Worm (Caenorhabditis elegans) whole organism, young adult: Measurements from ENCODE around the gene mfn-1.
A peak's percentile ranks its signal among the peaks of the same experiment; 100 is the strongest.

Experiments used
- B0019.2 ChIP-seq: fragments of 200-800 bp; sonication (Bioruptor generic); conservative IDR thresholded peaks from 2 replicates; pipeline ENCODE4 v1.3.6; 2022; ENCODE audit warnings: missing genetic modification reagents, missing genetic modification characterization, missing compliant biosample characterization
- B0035.1 ChIP-seq: sonication (generic microtip); optimal IDR thresholded peaks from 2 replicates; lab custom pipeline; 2016; ENCODE audit warnings: missing genetic modification characterization, mild to moderate bottlenecking, missing compliant biosample characterization, missing genotype, missing genetic modification reagents
- B0336.3 ChIP-seq: fragments of 200-800 bp; sonication (Bioruptor generic); IDR thresholded peaks from 2 replicates; pipeline ENCODE4 v1.3.6; 2022; ENCODE audit warnings: missing genetic modification characterization, missing compliant biosample characterization
- K12H6.12 ChIP-seq: fragments of 200-800 bp; sonication (Bioruptor generic); optimal IDR thresholded peaks from 2 replicates; lab custom pipeline; 2018; ENCODE audit warnings: mild to moderate bottlenecking, missing genetic modification characterization, missing compliant biosample characterization
- Y56A3A.18 ChIP-seq: fragments of 200-800 bp; sonication (Bioruptor generic); IDR thresholded peaks from 2 replicates; pipeline ENCODE4 v1.3.6; 2022; ENCODE audit warnings: missing genetic modification reagents, missing genetic modification characterization, missing compliant biosample characterization
- Y67H2A.10 ChIP-seq: fragments of 200-800 bp; sonication (Bioruptor generic); conservative IDR thresholded peaks from 2 replicates; pipeline ENCODE4 v1.3.6; 2022; ENCODE audit warnings: missing genetic modification reagents, missing genetic modification characterization, missing compliant biosample characterization
- ZK185.1 ChIP-seq: sonication (generic microtip); optimal IDR thresholded peaks from 2 replicates; lab custom pipeline; 2016; ENCODE audit warnings: mild to moderate bottlenecking, missing genetic modification characterization, missing compliant biosample characterization; ENCODE audit not compliant: poor library complexity, severe bottlenecking
- atf-7 ChIP-seq: sonication (generic microtip); optimal IDR thresholded peaks from 2 replicates; lab custom pipeline; 2017; ENCODE audit warnings: mild to moderate bottlenecking, missing genetic modification characterization, missing compliant biosample characterization
- athp-1 ChIP-seq: sonication (generic microtip); optimal IDR thresholded peaks from 2 replicates; lab custom pipeline; 2017; ENCODE audit warnings: mild to moderate bottlenecking, missing genetic modification characterization, missing compliant biosample characterization
- attf-5 ChIP-seq: fragments of 200-800 bp; sonication (Bioruptor generic); optimal IDR thresholded peaks from 2 replicates; lab custom pipeline; 2018; ENCODE audit warnings: mild to moderate bottlenecking, missing genetic modification characterization, missing compliant biosample characterization
- bed-2 ChIP-seq: fragments of 200-800 bp; sonication (Bioruptor generic); IDR thresholded peaks from 2 replicates; pipeline ENCODE4 v1.3.6; 2022; ENCODE audit warnings: missing genetic modification reagents, missing genetic modification characterization, missing compliant biosample characterization
- cebp-1 ChIP-seq, 2 experiments: fragments of 200-800 bp in 1 of 2; sonication (Bioruptor generic) in 1 of 2; sonication (generic microtip) in 1 of 2; IDR thresholded peaks in 1 of 2; optimal IDR thresholded peaks in 1 of 2; 2 replicates each; pipeline versions ENCODE4 v1.3.6 to Lab custom; 2017 to 2022; ENCODE audit warnings: missing compliant biosample characterization in 2 of 2, missing genetic modification characterization in 2 of 2, mild to moderate bottlenecking in 1 of 2, missing genetic modification reagents in 1 of 2, moderate library complexity in 1 of 2
- chd-7 ChIP-seq: sonication (generic microtip); optimal IDR thresholded peaks from 2 replicates; lab custom pipeline; 2016; ENCODE audit warnings: mild to moderate bottlenecking, missing genetic modification characterization, moderate library complexity, missing compliant biosample characterization
- dox-1 ChIP-seq: fragments of 200-800 bp; sonication (Bioruptor generic); IDR thresholded peaks from 2 replicates; pipeline ENCODE4 v1.3.6; 2022; ENCODE audit warnings: missing genetic modification reagents, missing genetic modification characterization, missing compliant biosample characterization
- dpl-1 ChIP-seq: fragments of 150-350 bp; optimal IDR thresholded peaks from 2 replicates; lab custom pipeline; 2014; ENCODE audit warnings: missing biosample characterization, missing genetic modification reagents, missing genetic modification characterization
- ets-4 ChIP-seq: fragments of 200-800 bp; sonication (Bioruptor generic); optimal IDR thresholded peaks from 2 replicates; lab custom pipeline; 2018; ENCODE audit warnings: mild to moderate bottlenecking, missing genetic modification characterization, missing compliant biosample characterization
- hlh-26 ChIP-seq: fragments of 200-800 bp; sonication (Bioruptor generic); conservative IDR thresholded peaks from 2 replicates; pipeline ENCODE4 v1.3.6; 2022; ENCODE audit warnings: missing genetic modification reagents, missing genetic modification characterization, missing compliant biosample characterization
- hmg-1.2 ChIP-seq: fragments of 200-800 bp; sonication (Bioruptor generic); IDR thresholded peaks from 2 replicates; pipeline ENCODE4 v1.3.6; 2022; ENCODE audit warnings: missing genetic modification reagents, missing genetic modification characterization, missing compliant biosample characterization
- lin-26 ChIP-seq: fragments of 200-800 bp; sonication (Bioruptor generic); IDR thresholded peaks from 2 replicates; pipeline ENCODE4 v1.3.6; 2022; ENCODE audit warnings: missing genetic modification reagents, missing genetic modification characterization, missing compliant biosample characterization
- lin-40 ChIP-seq: sonication (generic microtip); optimal IDR thresholded peaks from 2 replicates; lab custom pipeline; 2016; ENCODE audit warnings: missing genetic modification characterization, mild to moderate bottlenecking, missing compliant biosample characterization, missing genotype, missing genetic modification reagents
- lin-54 ChIP-seq: fragments of 200-800 bp; sonication (Bioruptor generic); optimal IDR thresholded peaks from 2 replicates; lab custom pipeline; 2018; ENCODE audit warnings: mild to moderate bottlenecking, missing genetic modification characterization, missing compliant biosample characterization
- mcd-1 ChIP-seq: fragments of 200-800 bp; sonication (Bioruptor generic); IDR thresholded peaks from 2 replicates; pipeline ENCODE4 v1.3.6; 2022; ENCODE audit warnings: missing genetic modification reagents, missing genetic modification characterization, missing compliant biosample characterization
- nfya-1 ChIP-seq: sonication (generic microtip); optimal IDR thresholded peaks from 2 replicates; lab custom pipeline; 2017; ENCODE audit warnings: antibody characterized with exemption, missing compliant biosample characterization, missing genetic modification characterization, borderline replicate concordance; ENCODE audit not compliant: insufficient read depth
- nfyb-1 ChIP-seq: fragments of 200-800 bp; sonication (Bioruptor generic); IDR thresholded peaks from 2 replicates; pipeline ENCODE4 v1.3.6; 2022; ENCODE audit warnings: missing genetic modification reagents, missing genetic modification characterization, missing compliant biosample characterization
- nhr-120 ChIP-seq: fragments of 200-800 bp; sonication (Bioruptor generic); IDR thresholded peaks from 2 replicates; pipeline ENCODE4 v1.3.6; 2022; ENCODE audit warnings: missing genetic modification characterization, missing compliant biosample characterization
- nhr-80 ChIP-seq: sonication (generic microtip); optimal IDR thresholded peaks from 2 replicates; lab custom pipeline; 2016; ENCODE audit warnings: missing genetic modification characterization, missing compliant biosample characterization
- pbrm-1 ChIP-seq: fragments of 200-800 bp; sonication (Bioruptor generic); IDR thresholded peaks from 2 replicates; pipeline ENCODE4 v1.3.6; 2022; ENCODE audit warnings: missing genetic modification reagents, missing genetic modification characterization, missing compliant biosample characterization
- snpc-4 ChIP-seq, 5 experiments: fragments of 150-350 bp in 1 of 5; sonication (generic microtip) in 4 of 5; optimal IDR thresholded peaks; 2 replicates each; lab custom pipeline; 2014 to 2018; ENCODE audit warnings: missing genetic modification characterization in 5 of 5, missing biosample characterization in 3 of 5, antibody characterized with exemption in 2 of 5, mild to moderate bottlenecking in 2 of 5, missing compliant biosample characterization in 2 of 5, missing genotype in 2 of 5, moderate library complexity in 2 of 5, missing genetic modification reagents in 1 of 5
- sptf-2 ChIP-seq: fragments of 200-800 bp; sonication (Bioruptor generic); optimal IDR thresholded peaks from 2 replicates; lab custom pipeline; 2018; ENCODE audit warnings: mild to moderate bottlenecking, missing genetic modification characterization, missing compliant biosample characterization
- tbp1 ChIP-seq: fragments of 200-800 bp; sonication (Bioruptor generic); optimal IDR thresholded peaks from 2 replicates; lab custom pipeline; 2018; ENCODE audit warnings: mild to moderate bottlenecking, missing genetic modification characterization, missing compliant biosample characterization
- tbx-9 ChIP-seq: sonication (generic microtip); optimal IDR thresholded peaks from 2 replicates; lab custom pipeline; 2016; ENCODE audit warnings: borderline replicate concordance, missing genetic modification characterization, inconsistent platforms, missing compliant biosample characterization
- zfh-2 ChIP-seq: fragments of 200-800 bp; sonication (Bioruptor generic); conservative IDR thresholded peaks from 2 replicates; pipeline ENCODE4 v1.3.6; 2022; ENCODE audit warnings: missing genetic modification reagents, missing genetic modification characterization, missing compliant biosample characterization
- ztf-18 ChIP-seq: sonication (generic microtip); optimal IDR thresholded peaks from 2 replicates; lab custom pipeline; 2016; ENCODE audit warnings: missing genotype, mild to moderate bottlenecking, missing genetic modification characterization, missing compliant biosample characterization
- ztf-22 ChIP-seq: fragments of 200-800 bp; sonication (Bioruptor generic); optimal IDR thresholded peaks from 2 replicates; lab custom pipeline; 2018; ENCODE audit warnings: mild to moderate bottlenecking, missing genetic modification characterization, moderate library complexity, missing compliant biosample characterization

mfn-1 gene

ce11 chrII:11467541-11467940, 4.3 kb downstream of the mfn-1 start, which contains the start of gene klp-17:
klp-17 (minus strand) TSS chrII:11467641.
- TF ChIP-seq sptf-2 (GFP tag; lab: Kevin White, UChicago) (no peak), Y67H2A.10 (GFP tag; lab: Robert Waterston, UW) (no peak), mcd-1 (GFP tag; lab: Robert Waterston, UW) (no peak), nfya-1 (tag; lab: Kevin White, UChicago) (no peak), tbp1 (GFP tag; lab: Kevin White, UChicago) (no peak), B0035.1 (no peak), nhr-120 (GFP tag; lab: Robert Waterston, UW) (no peak)

ce11 chrII:11464427-11464944, 7.3 kb downstream of the mfn-1 start, which contains the start of the genes aars-1 and rga-1:
aars-1 (minus strand) TSS chrII:11464497.
rga-1 (plus strand) TSS chrII:11464894.
- TF ChIP-seq B0019.2 (GFP tag; lab: Robert Waterston, UW) (no peak), attf-5 (GFP tag; lab: Kevin White, UChicago) (peak; percentile 80), bed-2 (GFP tag; lab: Robert Waterston, UW) (no peak), B0336.3 (GFP tag; lab: Robert Waterston, UW) (peak; percentile 52; the same call in 1 of the 2 replicates), hmg-1.2 (GFP tag; lab: Robert Waterston, UW) (peak; percentile 66; the same call in 1 of the 2 replicates), pbrm-1 (GFP tag; lab: Robert Waterston, UW) (0 out of 2 replicates have a peak, but pooled peaks have one; percentile 33), nfyb-1 (GFP tag; lab: Robert Waterston, UW) (peak; percentile 71), dpl-1 (GFP tag; lab: Kevin White, UChicago) (no peak), lin-54 (GFP tag; lab: Kevin White, UChicago) (peak; percentile 2), Y67H2A.10 (GFP tag; lab: Robert Waterston, UW) (no peak), ZK185.1 (tag; lab: Kevin White, UChicago) (peak; percentile 45), Y56A3A.18 (GFP tag; lab: Robert Waterston, UW) (no peak), chd-7 (peak; percentile 30), lin-26 (0 out of 2 replicates have a peak, but pooled peaks have one; percentile 36), zfh-2 (GFP tag; lab: Robert Waterston, UW) (peak; percentile 86), ztf-18 (tag; lab: Kevin White, UChicago) (peak; percentile 74), dox-1 (GFP tag; lab: Robert Waterston, UW) (peak; percentile 86), tbx-9 (tag; lab: Kevin White, UChicago) (no peak), hlh-26 (GFP tag; lab: Robert Waterston, UW) (no peak), ets-4 (GFP tag; lab: Kevin White, UChicago) (peak; percentile 58), mcd-1 (GFP tag; lab: Robert Waterston, UW) (0 out of 2 replicates have a peak, but pooled peaks have one; percentile 48), snpc-4 (GFP tag; optimal IDR thresholded peaks at IDR 0.05; lab: Kevin White, UChicago) (no peak), snpc-4 (tag; optimal IDR thresholded peaks at IDR 0.05; lab: Kevin White, UChicago) (peak in 3 of 4 experiments; percentile 18 to 39 (median 38)), nhr-80 (tag; lab: Kevin White, UChicago) (peak; percentile 96), K12H6.12 (peak; percentile 4), cebp-1 (GFP tag; IDR thresholded peaks at IDR 0.05; lab: Robert Waterston, UW) (no peak), cebp-1 (tag; optimal IDR thresholded peaks at IDR 0.05; lab: Kevin White, UChicago) (peak; percentile 59), lin-40 (tag; lab: Kevin White, UChicago) (peak; percentile 34), ztf-22 (GFP tag; lab: Kevin White, UChicago) (peak; percentile 39), atf-7 (peak; percentile 41), tbp1 (GFP tag; lab: Kevin White, UChicago) (peak; percentile 31), athp-1 (no peak)
